Fruit fly (Drosophila melanogaster) whole organism, embryonic: ENCODE data around the gene CG46458.
A peak's percentile ranks its signal among the peaks of the same experiment; 100 is the strongest.

Experiments used
- ATbp ChIP-seq: fragments of 200-800 bp; sonication (Bioruptor generic); optimal IDR thresholded peaks from 2 replicates; lab custom pipeline; 2017; ENCODE audit warnings: missing biosample characterization, mild to moderate bottlenecking, missing genetic modification characterization, missing genetic modification reagents
- Ada2b ChIP-seq: fragments of 200-800 bp; sonication (Bioruptor generic); IDR thresholded peaks from 2 replicates; pipeline ENCODE4 v1.3.6; 2022; ENCODE audit warnings: missing biosample characterization, missing genetic modification characterization
- CG10543 ChIP-seq: fragments of 200-800 bp; sonication (Bioruptor generic); optimal IDR thresholded peaks from 3 replicates; lab custom pipeline; 2017; ENCODE audit warnings: missing biosample characterization, mild to moderate bottlenecking, missing genetic modification characterization, moderate library complexity
- CG11085 ChIP-seq: fragments of 200-800 bp; sonication (Bioruptor generic); IDR thresholded peaks from 2 replicates; pipeline ENCODE4 v1.3.6; 2022; ENCODE audit warnings: missing biosample characterization, missing genetic modification characterization
- CG11560 ChIP-seq: fragments of 200-800 bp; sonication (Bioruptor generic); IDR thresholded peaks from 3 replicates; pipeline ENCODE4 v1.3.6; 2022; ENCODE audit warnings: missing biosample characterization, missing genetic modification characterization
- CG14667 ChIP-seq: fragments of 200-800 bp; sonication (Bioruptor generic); IDR thresholded peaks from 2 replicates; pipeline ENCODE4 v1.3.6; 2022; ENCODE audit warnings: missing biosample characterization, missing genetic modification characterization
- CG14710 ChIP-seq: fragments of 200-800 bp; sonication (Bioruptor generic); optimal IDR thresholded peaks from 3 replicates; lab custom pipeline; 2019; ENCODE audit warnings: missing biosample characterization, mild to moderate bottlenecking, missing genetic modification characterization, moderate library complexity
- CG15073 ChIP-seq: fragments of 200-800 bp; sonication (Bioruptor generic); optimal IDR thresholded peaks from 2 replicates; lab custom pipeline; 2016; ENCODE audit warnings: missing biosample characterization, missing genetic modification characterization
- CG15479 ChIP-seq: fragments of 200-800 bp; sonication (Bioruptor generic); optimal IDR thresholded peaks from 3 replicates; lab custom pipeline; 2019; ENCODE audit warnings: missing biosample characterization, mild to moderate bottlenecking, missing genetic modification characterization, moderate library complexity
- CG17568 ChIP-seq: fragments of 200-800 bp; sonication (Bioruptor generic); optimal IDR thresholded peaks from 2 replicates; lab custom pipeline; 2018; ENCODE audit warnings: missing biosample characterization, mild to moderate bottlenecking, missing genetic modification characterization, moderate library complexity
- CG17612 ChIP-seq: fragments of 200-800 bp; sonication (Bioruptor generic); IDR thresholded peaks from 2 replicates; pipeline ENCODE4 v1.3.6; 2022; ENCODE audit warnings: missing biosample characterization, missing genetic modification characterization
- CG2116 ChIP-seq: fragments of 200-800 bp; sonication (Bioruptor generic); optimal IDR thresholded peaks from 3 replicates; lab custom pipeline; 2018; ENCODE audit warnings: missing biosample characterization, mild to moderate bottlenecking, missing genetic modification characterization
- CG31441 ChIP-seq: fragments of 200-800 bp; sonication (Bioruptor generic); IDR thresholded peaks from 2 replicates; pipeline ENCODE4 v1.3.6; 2022; ENCODE audit warnings: missing biosample characterization, missing genetic modification characterization
- CG34224 ChIP-seq: fragments of 200-800 bp; sonication (Bioruptor generic); IDR thresholded peaks from 3 replicates; pipeline ENCODE4 v1.3.6; 2022; ENCODE audit warnings: missing biosample characterization, missing genetic modification characterization; ENCODE audit not compliant: partially characterized antibody
- CG3838 ChIP-seq: fragments of 200-800 bp; sonication (Bioruptor generic); optimal IDR thresholded peaks from 3 replicates; lab custom pipeline; 2016; ENCODE audit warnings: missing biosample characterization, missing genetic modification characterization
- CG5245 ChIP-seq: fragments of 200-800 bp; sonication (Bioruptor generic); optimal IDR thresholded peaks from 3 replicates; lab custom pipeline; 2016; ENCODE audit warnings: missing biosample characterization, missing genetic modification characterization
- CG7786 ChIP-seq: fragments of 200-800 bp; sonication (Bioruptor generic); optimal IDR thresholded peaks from 2 replicates; lab custom pipeline; 2016; ENCODE audit warnings: missing biosample characterization, missing genetic modification characterization
- CG7928 ChIP-seq: fragments of 200-800 bp; sonication (Bioruptor generic); optimal IDR thresholded peaks from 2 replicates; lab custom pipeline; 2017; ENCODE audit warnings: missing biosample characterization, mild to moderate bottlenecking, missing genetic modification characterization
- CG9876 ChIP-seq: fragments of 200-800 bp; sonication (Bioruptor generic); optimal IDR thresholded peaks from 2 replicates; lab custom pipeline; 2016; ENCODE audit warnings: missing biosample characterization, missing genetic modification characterization
- CTCF ChIP-seq: fragments of 200-800 bp; sonication (Bioruptor generic); optimal IDR thresholded peaks from 2 replicates; lab custom pipeline; 2017; ENCODE audit warnings: missing biosample characterization, mild to moderate bottlenecking, missing genetic modification characterization, moderate library complexity
- D ChIP-seq, 2 experiments: fragments of 200-800 bp in 1 of 2; fragments of >200 bp in 1 of 2; sonication (Bioruptor generic) in 1 of 2; optimal IDR thresholded peaks; 2 replicates in 1 of 2; 3 replicates in 1 of 2; lab custom pipeline; 2017; ENCODE audit warnings: mild to moderate bottlenecking in 1 of 2, missing biosample characterization in 1 of 2, missing genetic modification characterization in 1 of 2, missing genetic modification reagents in 1 of 2
- Doc2 ChIP-seq: fragments of 200-800 bp; sonication (Bioruptor generic); IDR thresholded peaks from 2 replicates; pipeline ENCODE4 v1.3.6; 2022; ENCODE audit warnings: missing biosample characterization, missing genetic modification characterization
- Ets65A ChIP-seq: fragments of 200-800 bp; sonication (Bioruptor generic); peaks from one replicate; lab custom pipeline; 2016; ENCODE audit warnings: missing biosample characterization, missing genetic modification characterization
- H2.0 ChIP-seq: fragments of 200-800 bp; sonication (Bioruptor generic); IDR thresholded peaks from 2 replicates; pipeline ENCODE4 v1.3.6; 2022; ENCODE audit warnings: missing biosample characterization, missing genetic modification characterization
- Hand ChIP-seq: fragments of 200-800 bp; sonication (Bioruptor generic); optimal IDR thresholded peaks from 2 replicates; lab custom pipeline; 2017; ENCODE audit warnings: mild to moderate bottlenecking, missing biosample characterization, missing genetic modification reagents, missing genetic modification characterization
- Mes4 ChIP-seq: fragments of 200-800 bp; sonication (Bioruptor generic); optimal IDR thresholded peaks from 2 replicates; lab custom pipeline; 2016; ENCODE audit warnings: missing biosample characterization, missing genetic modification characterization
- NK7.1 ChIP-seq: fragments of 200-800 bp; sonication (Bioruptor generic); optimal IDR thresholded peaks from 3 replicates; lab custom pipeline; 2016; ENCODE audit warnings: missing biosample characterization, missing genetic modification characterization
- Side ChIP-seq: fragments of 200-800 bp; sonication (Bioruptor generic); optimal IDR thresholded peaks from 2 replicates; lab custom pipeline; 2016; ENCODE audit warnings: missing biosample characterization, missing genetic modification characterization
- Stat92E ChIP-seq, 3 experiments: fragments of >200 bp in 2 of 3; fragments of 200-800 bp in 1 of 3; sonication (Bioruptor generic) in 1 of 3; optimal IDR thresholded peaks; 2 replicates each; lab custom pipeline; 2017 to 2019; ENCODE audit warnings: missing biosample characterization in 3 of 3, missing genetic modification characterization in 3 of 3, mild to moderate bottlenecking in 1 of 3, moderate library complexity in 1 of 3
- bowl ChIP-seq: fragments of 200-800 bp; sonication (Bioruptor generic); IDR thresholded peaks from 2 replicates; pipeline ENCODE4 v1.3.6; 2022; ENCODE audit warnings: missing biosample characterization, missing genetic modification characterization
- btn ChIP-seq: fragments of 200-800 bp; sonication (Bioruptor generic); optimal IDR thresholded peaks from 2 replicates; lab custom pipeline; 2016; ENCODE audit warnings: missing biosample characterization, missing genetic modification characterization
- esg ChIP-seq: fragments of 200-800 bp; sonication (Bioruptor generic); conservative IDR thresholded peaks from 2 replicates; pipeline ENCODE4 v1.3.6; 2022; ENCODE audit warnings: missing biosample characterization, missing genetic modification characterization
- eve ChIP-seq, 2 experiments: fragments of >200 bp; optimal IDR thresholded peaks; 2 replicates each; lab custom pipeline; 2017; ENCODE audit warnings: missing biosample characterization in 2 of 2, missing genetic modification characterization in 2 of 2
- hkb ChIP-seq, 2 experiments: fragments of 200-800 bp in 1 of 2; fragments of >200 bp in 1 of 2; sonication (Bioruptor generic) in 1 of 2; IDR thresholded peaks in 1 of 2; optimal IDR thresholded peaks in 1 of 2; 2 replicates each; pipeline versions ENCODE4 v1.3.6 to Lab custom; 2017 to 2022; ENCODE audit warnings: missing biosample characterization in 1 of 2, missing genetic modification characterization in 1 of 2
- inv ChIP-seq: fragments of 200-800 bp; sonication (Bioruptor generic); IDR thresholded peaks from 2 replicates; pipeline ENCODE4 v1.3.6; 2022; ENCODE audit warnings: missing biosample characterization, missing genetic modification characterization; ENCODE audit not compliant: partially characterized antibody
- jumu ChIP-seq: fragments of 200-800 bp; sonication (Bioruptor generic); optimal IDR thresholded peaks from 3 replicates; lab custom pipeline; 2016; ENCODE audit warnings: missing biosample characterization, missing genetic modification characterization
- lab ChIP-seq: fragments of 200-800 bp; sonication (Bioruptor generic); optimal IDR thresholded peaks from 3 replicates; lab custom pipeline; 2017; ENCODE audit warnings: missing biosample characterization, missing genetic modification characterization, mild to moderate bottlenecking, moderate library complexity, missing genetic modification reagents
- nerfin-2 ChIP-seq: fragments of 200-800 bp; sonication (Bioruptor generic); IDR thresholded peaks from 2 replicates; pipeline ENCODE4 v1.3.6; 2022; ENCODE audit warnings: missing biosample characterization, missing genetic modification characterization; ENCODE audit not compliant: partially characterized antibody
- oc ChIP-seq: fragments of 200-800 bp; sonication (Bioruptor generic); optimal IDR thresholded peaks from 2 replicates; lab custom pipeline; 2018; ENCODE audit warnings: missing biosample characterization, mild to moderate bottlenecking, missing genetic modification characterization, moderate library complexity
- prd ChIP-seq, 3 experiments: fragments of >200 bp in 2 of 3; fragments of 200-800 bp in 1 of 3; sonication (Bioruptor generic) in 1 of 3; optimal IDR thresholded peaks in 2 of 3; IDR thresholded peaks in 1 of 3; 2 replicates in 2 of 3; 3 replicates in 1 of 3; pipeline versions ENCODE4 v1.3.6 to Lab custom; 2017 to 2022; ENCODE audit warnings: missing biosample characterization in 1 of 3, missing genetic modification characterization in 1 of 3
- repo ChIP-seq: fragments of 200-800 bp; sonication (Bioruptor generic); optimal IDR thresholded peaks from 2 replicates; lab custom pipeline; 2016; ENCODE audit warnings: missing biosample characterization, missing genetic modification characterization
- schlank ChIP-seq: fragments of 200-800 bp; sonication (Bioruptor generic); optimal IDR thresholded peaks from 2 replicates; lab custom pipeline; 2018; ENCODE audit warnings: missing biosample characterization, mild to moderate bottlenecking, missing genetic modification characterization
- sens ChIP-seq: fragments of 200-800 bp; sonication (Bioruptor generic); peaks from one replicate; lab custom pipeline; 2016; ENCODE audit warnings: missing biosample characterization, missing genetic modification characterization
- slbo ChIP-seq: fragments of 200-800 bp; sonication (Bioruptor generic); IDR thresholded peaks from 2 replicates; pipeline ENCODE4 v1.3.6; 2022; ENCODE audit warnings: missing biosample characterization, missing genetic modification characterization
- sug ChIP-seq: fragments of 200-800 bp; optimal IDR thresholded peaks from 2 replicates; lab custom pipeline; 2019; ENCODE audit warnings: missing biosample characterization, mild to moderate bottlenecking, missing genetic modification characterization, moderate library complexity
- trem ChIP-seq: fragments of 200-800 bp; optimal IDR thresholded peaks from 3 replicates; lab custom pipeline; 2019; ENCODE audit warnings: missing biosample characterization, mild to moderate bottlenecking, missing genetic modification characterization, moderate library complexity
- vvl ChIP-seq: fragments of 200-800 bp; sonication (Bioruptor generic); IDR thresholded peaks from 2 replicates; pipeline ENCODE4 v1.3.6; 2022; ENCODE audit warnings: missing biosample characterization, missing genetic modification characterization
- zfh1 ChIP-seq: fragments of 200-800 bp; sonication (Bioruptor generic); IDR thresholded peaks from 3 replicates; pipeline ENCODE4 v1.3.6; 2022; ENCODE audit warnings: missing biosample characterization, missing genetic modification characterization

The CG46458 gene

dm6 chr3R:6881264-6882014 lies 76.7 kb downstream of the CG46458 start (continued):
- peak; percentile 96 for TF ChIP-seq hkb (optimal IDR thresholded peaks at IDR 0.05; lab: Kevin White, UChicago)
- peak; percentile 74; the same call in 1 of the 2 replicates for TF ChIP-seq hkb (GFP tag; IDR thresholded peaks at IDR 0.05; lab: Robert Waterston, UW)
- TF ChIP-seq CG17568 (GFP tag; lab: Kevin White, UChicago): peak; percentile 28
- no peak for TF ChIP-seq CTCF (GFP tag; lab: Kevin White, UChicago)
- no peak for TF ChIP-seq CG9876 (GFP tag; lab: Kevin White, UChicago)
- TF ChIP-seq eve (GFP tag; optimal IDR thresholded peaks at IDR 0.05; lab: Kevin White, UChicago): peak in 1 of 2 experiments; percentile 84
- no peak for TF ChIP-seq CG3838 (GFP tag; lab: Kevin White, UChicago)
- peak; percentile 28 for TF ChIP-seq CG2116 (GFP tag; lab: Kevin White, UChicago)
- TF ChIP-seq sens (GFP tag; lab: Kevin White, UChicago): peak; percentile 97
- peak; percentile 47 for TF ChIP-seq NK7.1 (GFP tag; lab: Kevin White, UChicago)
- peak; percentile 66 for TF ChIP-seq Mes4 (GFP tag; lab: Kevin White, UChicago)
- TF ChIP-seq bowl (GFP tag; lab: Robert Waterston, UW): no peak
- TF ChIP-seq repo (GFP tag; lab: Kevin White, UChicago): peak; percentile 10
- peak; percentile 72 for TF ChIP-seq ATbp (GFP tag; lab: Kevin White, UChicago)
- TF ChIP-seq CG34224: no peak
- TF ChIP-seq CG15073 (GFP tag; lab: Kevin White, UChicago): peak; percentile 54
- TF ChIP-seq CG11560 (tag; lab: Robert Waterston, UW): no peak
- TF ChIP-seq Side (GFP tag; lab: Kevin White, UChicago): peak; percentile 55
- TF ChIP-seq Doc2 (GFP tag; lab: Robert Waterston, UW): no peak
- TF ChIP-seq H2.0 (GFP tag; lab: Robert Waterston, UW): peak; percentile 34
- peak; percentile 83 for TF ChIP-seq CG31441 (GFP tag; lab: Robert Waterston, UW)
- TF ChIP-seq prd (optimal IDR thresholded peaks at IDR 0.05; lab: Kevin White, UChicago): no peak
- peak; percentile 88 for TF ChIP-seq prd (GFP tag; IDR thresholded peaks at IDR 0.05; lab: Robert Waterston, UW)
- TF ChIP-seq vvl (GFP tag; lab: Robert Waterston, UW): peak; percentile 83; the same call in 1 of the 2 replicates
- no peak for TF ChIP-seq CG11085 (GFP tag; lab: Robert Waterston, UW)
- TF ChIP-seq slbo (GFP tag; lab: Robert Waterston, UW): no peak
- TF ChIP-seq CG14667: peak; percentile 28; the same call in 1 of the 2 replicates
- TF ChIP-seq nerfin-2 (GFP tag; lab: Robert Waterston, UW): no peak
- peak; percentile 29 for TF ChIP-seq esg (GFP tag; lab: Robert Waterston, UW)
- no peak for TF ChIP-seq Hand
- TF ChIP-seq Ets65A (GFP tag; lab: Kevin White, UChicago): peak; percentile 90
- TF ChIP-seq Ada2b (GFP tag; lab: Robert Waterston, UW): peak; percentile 16; the same call in 1 of the 2 replicates
- TF ChIP-seq Stat92E (GFP tag; optimal IDR thresholded peaks at IDR 0.05; lab: Kevin White, UChicago): no peak
- TF ChIP-seq inv (GFP tag; lab: Robert Waterston, UW): no peak
- no peak for TF ChIP-seq sug
- TF ChIP-seq oc (tag; lab: Kevin White, UChicago): peak; percentile 76
- no peak for TF ChIP-seq lab (GFP tag; lab: Kevin White, UChicago)
- peak; percentile 61 for TF ChIP-seq CG5245 (GFP tag; lab: Kevin White, UChicago)
- TF ChIP-seq zfh1: peak; percentile 85
- TF ChIP-seq btn (GFP tag; lab: Kevin White, UChicago): peak; percentile 48
- TF ChIP-seq CG14710 (tag; lab: Kevin White, UChicago): peak; percentile 83
- TF ChIP-seq CG15479 (GFP tag; lab: Kevin White, UChicago): peak; percentile 98
- peak; percentile 52 for TF ChIP-seq jumu (GFP tag; lab: Kevin White, UChicago)
- TF ChIP-seq trem: peak; percentile 75
- TF ChIP-seq CG7928 (GFP tag; lab: Kevin White, UChicago): no peak
- TF ChIP-seq D (optimal IDR thresholded peaks at IDR 0.05; lab: Kevin White, UChicago): no peak
- peak; percentile 72 for TF ChIP-seq D (GFP tag; optimal IDR thresholded peaks at IDR 0.05; lab: Kevin White, UChicago)
- no peak for TF ChIP-seq schlank (tag; lab: Kevin White, UChicago)
- no peak for TF ChIP-seq CG10543
- TF ChIP-seq CG7786 (GFP tag; lab: Kevin White, UChicago): peak; percentile 21
- TF ChIP-seq CG17612 (GFP tag; lab: Robert Waterston, UW): no peak
